Worm (Caenorhabditis elegans): ENCODE data around the gene C50F4.1.

C50F4.1 gene

ce11 chrV:9509597-9509996 lies 17.0 kb upstream of the C50F4.1 start:
- no peak for TF ChIP-seq unc-62 (GFP tag; optimal IDR thresholded peaks at IDR 0.05)

ce11 chrV:9513590-9513989 lies 13.0 kb upstream of the C50F4.1 start, which contains the start of gene eif-2Bdelta:
eif-2Bdelta (plus strand) TSS chrV:9513824.
- no peak for TF ChIP-seq unc-62 (GFP tag; optimal IDR thresholded peaks at IDR 0.05)

- TF ChIP-seq unc-62 (GFP tag; optimal IDR thresholded peaks at IDR 0.05): no peak
These were observed 10.3 kb upstream of the C50F4.1 start for ce11 chrV:9516280-9516679.

ce11 chrV:9518832-9519231 lies 7.8 kb upstream of the C50F4.1 start, which contains the start of gene C50F4.8:
C50F4.8 (minus strand) TSS chrV:9518859.
- TF ChIP-seq unc-62 (GFP tag; optimal IDR thresholded peaks at IDR 0.05): no peak

ce11 chrV:9521697-9522096 lies 4.9 kb upstream of the C50F4.1 start:
- TF ChIP-seq unc-62 (GFP tag; optimal IDR thresholded peaks at IDR 0.05): no peak

ce11 chrV:9524099-9524498 lies 2.5 kb upstream of the C50F4.1 start, which contains the start of gene C50F4.9:
C50F4.9 (minus strand) TSS chrV:9524199.
- no peak for TF ChIP-seq unc-62 (GFP tag; optimal IDR thresholded peaks at IDR 0.05)

- no peak for TF ChIP-seq unc-62 (GFP tag; optimal IDR thresholded peaks at IDR 0.05)
These were observed 744 bp downstream of the C50F4.1 start for ce11 chrV:9527337-9527736.

ce11 chrV:9527984-9528383 lies 1.4 kb downstream of the C50F4.1 start:
- TF ChIP-seq unc-62 (GFP tag; optimal IDR thresholded peaks at IDR 0.05): no peak

ce11 chrV:9531477-9531876 lies 4.9 kb downstream of the C50F4.1 start, which contains the start of the genes C50F4.10 and pfk-1.2:
C50F4.10 (minus strand) TSS chrV:9531577.
pfk-1.2 (plus strand) TSS chrV:9531801.
- TF ChIP-seq unc-62 (GFP tag; optimal IDR thresholded peaks at IDR 0.05): no peak

ce11 chrV:9534621-9535020 lies 8.0 kb downstream of the C50F4.1 start, which contains the start of gene tag-329:
tag-329 (plus strand) TSS chrV:9534921.
- no peak for TF ChIP-seq unc-62 (GFP tag; optimal IDR thresholded peaks at IDR 0.05)

ce11 chrV:9536505-9536904 lies 9.9 kb downstream of the C50F4.1 start, which contains the start of gene C50F4.4:
C50F4.4 (plus strand) TSS chrV:9536771.
- no peak for TF ChIP-seq unc-62 (GFP tag; optimal IDR thresholded peaks at IDR 0.05)

ce11 chrV:9539638-9540037 lies 13.0 kb downstream of the C50F4.1 start, which contains the start of gene C50F4.12:
C50F4.12 (minus strand) TSS chrV:9539738.
- TF ChIP-seq unc-62 (GFP tag; optimal IDR thresholded peaks at IDR 0.05): no peak

- no peak for TF ChIP-seq unc-62 (GFP tag; optimal IDR thresholded peaks at IDR 0.05)
These were observed 14.9 kb downstream of the C50F4.1 start, which contains the start of gene C50F4.16 for ce11 chrV:9541506-9541905. C50F4.16 (minus strand) TSS chrV:9541606.

- no peak for TF ChIP-seq unc-62 (GFP tag; optimal IDR thresholded peaks at IDR 0.05)
These were observed 17.6 kb downstream of the C50F4.1 start, which contains the start of gene mdf-1 for ce11 chrV:9544176-9544632. mdf-1 (minus strand) TSS chrV:9544226.

- TF ChIP-seq unc-62 (GFP tag; optimal IDR thresholded peaks at IDR 0.05): no peak
These were observed 18.7 kb downstream of the C50F4.1 start, which contains the start of the genes his-35 and his-41 for ce11 chrV:9545238-9545709. his-35 (minus strand) TSS chrV:9545288. his-41 (plus strand) TSS chrV:9545536.

ce11 chrV:9546042-9546581 lies 19.5 kb downstream of the C50F4.1 start, which contains the start of gene C50F4.6:
C50F4.6 (plus strand) TSS chrV:9546092.
- TF ChIP-seq unc-62 (GFP tag; optimal IDR thresholded peaks at IDR 0.05): no peak

- no peak for TF ChIP-seq unc-62 (GFP tag; optimal IDR thresholded peaks at IDR 0.05)
These were observed 20.3 kb downstream of the C50F4.1 start, which contains the start of gene his-37 for ce11 chrV:9546860-9547269. his-37 (plus strand) TSS chrV:9547105.

All from whole organism, dauer.